Fruit fly (Drosophila melanogaster): ENCODE results near the gene PolrMT.
A peak's percentile ranks its signal among the peaks of the same experiment; 100 is the strongest.

DNA sequence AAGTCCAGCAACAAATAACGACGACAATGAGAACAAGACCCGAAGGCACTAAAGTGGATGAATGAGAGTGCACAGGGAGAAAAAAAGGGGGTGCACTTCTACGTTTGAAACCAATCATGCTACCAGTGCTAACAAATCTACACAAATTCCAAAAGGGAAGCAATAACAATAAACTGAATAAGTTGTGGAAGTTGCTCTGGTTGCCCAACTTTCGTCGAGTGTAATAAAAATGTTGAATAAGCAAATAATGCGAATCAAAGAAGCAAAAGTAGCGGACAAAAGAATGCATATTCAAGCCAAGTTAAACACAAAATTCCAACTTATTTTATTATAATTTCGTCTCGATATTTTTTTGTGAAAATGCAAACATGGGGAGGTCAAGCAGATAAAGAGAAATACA is 16.5 kb downstream of the PolrMT start:
- no peak for TF ChIP-seq kay (GFP tag; ENCODE audit: borderline replicate concordance)
- TF ChIP-seq toe (GFP tag; optimal IDR thresholded peaks at IDR 0.05), result no peak
- TF ChIP-seq Hr96 (GFP tag; optimal IDR thresholded peaks at IDR 0.05), result no peak
- TF ChIP-seq Clk (GFP tag; optimal IDR thresholded peaks at IDR 0.05), result no peak
- no peak for TF ChIP-seq cnc (optimal IDR thresholded peaks at IDR 0.05)
- peak; percentile 32 for TF ChIP-seq bab1 (GFP tag; optimal IDR thresholded peaks at IDR 0.05)

Data from whole organism, adult.